Worm (Caenorhabditis elegans) whole organism, midembryonic: ENCODE measurements around the gene bath-41.
A peak's percentile ranks its signal among the peaks of the same experiment; 100 is the strongest.

ENCODE experiments used
- T22C8.4 ChIP-seq: fragments of 200-800 bp; sonication (Bioruptor generic); IDR thresholded peaks from 2 replicates; pipeline ENCODE4 v1.3.6; 2022; ENCODE audit warnings: missing genetic modification characterization, missing compliant biosample characterization
- cog-1 ChIP-seq: sonication (generic microtip); optimal IDR thresholded peaks from 2 replicates; lab custom pipeline; 2016; ENCODE audit warnings: missing genetic modification characterization, missing compliant biosample characterization
- flt-1 ChIP-seq: fragments of 200-800 bp; sonication (Bioruptor generic); IDR thresholded peaks from 2 replicates; pipeline ENCODE4 v1.3.6; 2022; ENCODE audit warnings: missing genetic modification characterization, missing compliant biosample characterization
- klf-2 ChIP-seq: fragments of 200-800 bp; sonication (Bioruptor generic); conservative IDR thresholded peaks from 2 replicates; pipeline ENCODE4 v1.3.6; 2022; ENCODE audit warnings: missing genetic modification reagents, missing genetic modification characterization, missing compliant biosample characterization
- med-1 ChIP-seq: sonication (generic microtip); optimal IDR thresholded peaks from 2 replicates; lab custom pipeline; 2017; ENCODE audit warnings: missing genetic modification characterization, mild to moderate bottlenecking, missing compliant biosample characterization, antibody characterized with exemption, missing genetic modification reagents; ENCODE audit not compliant: insufficient read depth
- ref-1 ChIP-seq: fragments of 200-800 bp; sonication (Bioruptor generic); conservative IDR thresholded peaks from 2 replicates; pipeline ENCODE4 v1.3.6; 2022; ENCODE audit warnings: missing genetic modification reagents, missing genetic modification characterization, missing compliant biosample characterization
- tab-1 ChIP-seq: fragments of 200-800 bp; sonication (Bioruptor generic); IDR thresholded peaks from 2 replicates; pipeline ENCODE4 v1.3.6; 2022; ENCODE audit warnings: missing genetic modification characterization, missing compliant biosample characterization
- ztf-23 ChIP-seq: fragments of 200-800 bp; sonication (Bioruptor generic); IDR thresholded peaks from 2 replicates; pipeline ENCODE4 v1.3.6; 2022; ENCODE audit warnings: missing genetic modification reagents, missing genetic modification characterization, missing compliant biosample characterization
- ztf-29 ChIP-seq: fragments of 200-800 bp; sonication (Bioruptor generic); IDR thresholded peaks from 2 replicates; pipeline ENCODE4 v1.3.6; 2022; ENCODE audit warnings: missing genetic modification reagents, missing genetic modification characterization, missing compliant biosample characterization

bath-41 gene

DNA sequence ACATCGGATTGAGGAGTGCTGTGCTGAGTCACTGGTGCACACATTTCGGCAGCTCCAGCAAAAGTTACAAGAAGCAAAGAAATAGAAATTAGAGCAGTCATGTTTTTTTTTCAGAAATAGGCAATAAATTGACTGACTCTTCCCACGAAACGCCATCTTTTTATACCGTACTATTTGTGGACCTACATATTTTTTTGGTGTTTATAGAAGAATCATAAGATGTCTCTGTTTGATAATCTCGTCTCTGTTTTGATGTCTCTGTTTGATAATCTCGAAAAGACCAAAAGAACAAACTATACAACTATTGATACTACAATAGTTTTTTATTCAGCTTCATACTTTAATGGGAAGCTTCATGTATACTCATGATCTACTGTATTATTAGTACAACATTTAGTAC, 12.4 kb upstream of the bath-41 start, which contains the start of gene Y102E9.3:
Gene Y102E9.3 (minus strand): TSS at position 101 of the 400 bp plus-strand sequence.
- TF ChIP-seq klf-2, result no peak
- no peak for TF ChIP-seq cog-1 (tag; lab: Kevin White, UChicago)
- TF ChIP-seq ztf-29 (GFP tag; lab: Robert Waterston, UW), result no peak
- TF ChIP-seq med-1 (GFP tag; lab: Kevin White, UChicago), result no peak
- no peak for TF ChIP-seq ztf-23 (GFP tag; lab: Robert Waterston, UW)
- no peak for TF ChIP-seq flt-1
- TF ChIP-seq ref-1, result no peak
- TF ChIP-seq T22C8.4, result no peak
- TF ChIP-seq tab-1, result no peak

DNA sequence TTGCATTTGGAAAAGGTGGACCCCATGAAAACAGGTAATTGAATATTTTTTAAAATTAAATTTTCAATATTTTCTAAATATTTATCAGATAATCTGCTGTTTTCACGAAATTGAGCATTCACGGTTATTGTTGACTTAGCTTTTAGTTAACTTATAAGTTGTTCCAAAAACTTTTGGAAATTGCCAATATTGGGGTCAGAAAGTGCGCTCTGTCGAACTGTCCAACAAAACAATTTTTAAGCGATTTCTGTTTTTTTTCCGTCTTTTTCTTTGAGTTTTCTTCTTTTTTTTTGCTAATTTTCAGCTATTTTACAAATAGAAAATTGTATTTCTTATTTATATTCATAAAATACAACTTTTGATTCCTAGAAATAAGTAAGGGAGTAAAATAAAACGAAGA, 9.2 kb upstream of the bath-41 start:
- TF ChIP-seq med-1 (GFP tag; lab: Kevin White, UChicago) (no peak), ztf-29 (GFP tag; lab: Robert Waterston, UW) (no peak), klf-2 (no peak), ztf-23 (GFP tag; lab: Robert Waterston, UW) (no peak), cog-1 (tag; lab: Kevin White, UChicago) (no peak), T22C8.4 (no peak), tab-1 (no peak), flt-1 (no peak)

DNA sequence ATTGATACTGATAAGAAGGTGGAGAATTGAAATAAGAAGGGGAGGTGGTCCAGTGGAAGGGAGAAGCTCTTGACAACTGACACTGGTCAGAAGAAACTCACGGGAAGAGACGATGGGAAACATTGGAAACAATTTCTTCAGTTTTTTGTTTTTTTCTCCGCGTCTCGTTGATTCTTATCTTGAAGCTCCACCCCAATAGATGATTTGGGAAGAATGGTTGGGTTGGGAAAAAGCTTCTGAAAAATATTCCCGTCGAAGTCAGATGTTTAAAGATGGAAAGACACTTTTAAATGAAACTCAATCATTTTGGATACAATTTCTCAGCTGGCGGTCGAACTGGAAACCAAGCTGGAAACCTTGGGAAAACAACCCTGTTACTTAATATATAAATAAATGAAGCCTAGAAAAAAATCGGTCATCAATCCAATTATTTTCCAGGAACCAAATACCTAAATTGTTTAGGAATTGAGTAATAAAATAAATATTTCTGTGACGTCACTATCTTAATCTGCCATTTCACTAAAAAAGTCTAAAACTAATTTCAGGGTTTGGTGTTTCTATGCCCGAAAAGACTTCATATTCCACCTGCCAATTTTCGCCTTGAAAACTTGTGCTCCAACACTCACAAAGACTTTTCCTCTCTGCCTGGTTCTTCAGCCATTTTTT, 8.3 kb upstream of the bath-41 start, which contains the start of the genes Y102E9.5 and odr-4:
Gene Y102E9.5 (minus strand): TSS at position 101 of the 666 bp plus-strand sequence.
Gene odr-4 (plus strand): TSS at position 616 of the 666 bp plus-strand sequence.
- TF ChIP-seq tab-1 (no peak), T22C8.4 (no peak), klf-2 (no peak), ztf-29 (GFP tag; lab: Robert Waterston, UW) (no peak), flt-1 (no peak), cog-1 (tag; lab: Kevin White, UChicago) (no peak), ztf-23 (GFP tag; lab: Robert Waterston, UW) (no peak), ref-1 (no peak), med-1 (GFP tag; lab: Kevin White, UChicago) (no peak)

DNA sequence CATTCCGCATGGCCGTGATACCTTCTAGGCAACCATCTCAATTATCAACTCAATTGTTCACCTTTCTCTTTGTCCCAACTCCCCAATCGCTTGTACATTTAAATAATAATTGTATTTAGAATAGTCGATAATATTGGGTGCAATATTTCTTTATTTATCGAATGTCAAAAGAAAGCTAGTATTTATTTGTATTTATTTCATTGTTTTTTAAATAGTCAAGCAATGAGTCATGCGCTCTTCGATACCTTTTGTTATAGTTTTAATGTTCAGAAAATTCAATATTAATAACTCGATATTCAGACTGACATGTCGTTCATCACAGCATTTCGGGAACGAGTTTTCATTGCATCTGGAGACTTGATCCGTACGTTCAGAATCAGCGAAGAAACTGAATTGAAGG, 3.4 kb upstream of the bath-41 start, which contains the start of gene wdr-4:
Gene wdr-4 (plus strand): TSS at position 301 of the 400 bp plus-strand sequence.
- TF ChIP-seq ref-1, result no peak
- no peak for TF ChIP-seq med-1 (GFP tag; lab: Kevin White, UChicago)
- no peak for TF ChIP-seq klf-2
- TF ChIP-seq ztf-23 (GFP tag; lab: Robert Waterston, UW), result no peak

DNA sequence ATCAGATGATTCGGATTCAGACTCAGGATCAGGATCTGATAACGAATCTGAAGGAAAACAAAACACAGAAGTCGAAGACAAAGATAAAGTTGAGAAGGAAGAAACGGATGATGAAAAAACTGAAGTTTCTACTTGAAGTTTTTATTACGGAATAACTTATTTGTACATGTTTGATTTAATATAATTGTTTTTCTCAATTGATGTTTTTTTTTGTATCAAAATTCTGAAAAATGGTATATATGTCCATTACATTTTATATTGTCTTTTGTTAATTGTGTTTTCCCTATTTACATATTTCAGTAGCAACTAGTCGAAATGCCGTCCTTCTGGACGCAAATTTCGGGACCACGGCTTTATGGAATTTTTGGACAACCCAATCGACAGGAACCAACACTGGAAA, 1.0 kb upstream of the bath-41 start, which contains the start of gene F37A4.1:
Gene F37A4.1 (plus strand): TSS at position 301 of the 400 bp plus-strand sequence.
- TF ChIP-seq T22C8.4, result no peak
- TF ChIP-seq tab-1, result no peak
- no peak for TF ChIP-seq cog-1 (tag; lab: Kevin White, UChicago)
- TF ChIP-seq ztf-23 (GFP tag; lab: Robert Waterston, UW), result no peak
- no peak for TF ChIP-seq ref-1
- no peak for TF ChIP-seq med-1 (GFP tag; lab: Kevin White, UChicago)
- TF ChIP-seq ztf-29 (GFP tag; lab: Robert Waterston, UW), result no peak
- TF ChIP-seq klf-2, result no peak
- TF ChIP-seq flt-1, result no peak

DNA sequence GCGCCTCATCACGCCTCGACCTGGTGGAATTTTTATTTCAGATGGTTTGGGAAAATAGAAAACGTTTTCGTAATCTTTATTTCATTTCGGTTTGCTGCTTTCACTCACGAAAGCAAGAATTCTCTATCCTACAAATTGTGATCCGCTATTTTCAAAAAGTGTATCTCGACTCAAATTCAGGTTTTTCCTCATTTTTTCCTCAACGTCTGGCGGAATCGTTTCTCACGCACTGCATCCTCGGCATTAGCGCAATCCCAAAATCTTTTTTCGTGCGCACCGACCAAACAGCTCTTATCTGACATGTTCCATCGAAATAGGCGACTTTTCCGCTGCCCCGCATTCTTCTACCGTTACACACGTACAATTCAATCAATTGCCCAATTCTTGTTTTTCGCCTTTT, 3.8 kb downstream of the bath-41 start, which contains the start of gene F37A4.3:
Gene F37A4.3 (plus strand): TSS at position 301 of the 400 bp plus-strand sequence.
- TF ChIP-seq flt-1 (no peak), cog-1 (tag; lab: Kevin White, UChicago) (no peak), tab-1 (no peak), T22C8.4 (no peak), ztf-29 (GFP tag; lab: Robert Waterston, UW) (no peak), med-1 (GFP tag; lab: Kevin White, UChicago) (no peak), ref-1 (no peak), klf-2 (no peak), ztf-23 (GFP tag; lab: Robert Waterston, UW) (no peak)

DNA sequence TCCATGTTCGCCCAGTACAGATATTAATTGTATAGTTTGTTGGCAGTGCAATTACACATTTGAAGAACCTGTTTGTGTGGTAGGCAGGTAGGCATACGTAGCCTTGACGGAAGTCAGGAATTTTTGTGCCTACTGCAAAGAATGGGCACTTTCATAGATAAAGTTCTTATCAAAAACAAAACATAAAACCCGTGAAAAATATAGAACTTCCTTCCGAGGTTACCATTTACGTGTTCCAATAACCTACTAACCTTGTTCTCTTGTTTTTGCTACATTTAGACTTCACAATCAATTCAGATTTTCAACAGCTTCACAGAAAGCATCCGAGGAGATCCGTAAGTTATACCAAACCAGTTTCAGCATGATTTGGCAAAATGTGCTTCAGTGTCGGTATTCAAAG, 8.8 kb downstream of the bath-41 start, which contains the start of gene F37A4.4:
Gene F37A4.4 (plus strand): TSS at position 301 of the 400 bp plus-strand sequence.
- no peak for TF ChIP-seq ztf-23 (GFP tag; lab: Robert Waterston, UW)
- no peak for TF ChIP-seq klf-2
- no peak for TF ChIP-seq ztf-29 (GFP tag; lab: Robert Waterston, UW)
- no peak for TF ChIP-seq flt-1
- no peak for TF ChIP-seq med-1 (GFP tag; lab: Kevin White, UChicago)
- no peak for TF ChIP-seq cog-1 (tag; lab: Kevin White, UChicago)
- no peak for TF ChIP-seq T22C8.4
- TF ChIP-seq tab-1, result no peak
- no peak for TF ChIP-seq ref-1

DNA sequence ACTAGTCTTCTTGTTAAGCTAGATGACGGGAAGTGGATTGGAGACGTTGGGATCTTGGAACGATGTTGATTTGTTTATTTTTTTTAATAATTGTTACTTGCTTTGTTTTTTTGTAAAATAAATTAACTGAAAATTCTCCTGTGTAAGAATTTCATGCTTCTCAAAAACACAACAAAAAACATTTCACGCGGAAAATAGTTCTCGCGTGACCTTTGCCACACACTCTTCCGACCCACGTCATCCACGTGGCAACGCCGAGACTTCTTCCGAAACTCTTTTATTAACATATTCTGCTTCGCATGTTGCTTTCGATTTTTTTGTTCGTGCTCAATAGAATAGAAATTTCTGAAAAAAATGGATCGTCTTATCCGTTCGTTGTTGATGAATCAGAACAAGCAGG, 10.5 kb downstream of the bath-41 start, which contains the start of gene F37A4.5:
Gene F37A4.5 (plus strand): TSS at position 301 of the 400 bp plus-strand sequence.
- TF ChIP-seq flt-1 (no peak), T22C8.4 (no peak), ztf-23 (GFP tag; lab: Robert Waterston, UW) (no peak), cog-1 (tag; lab: Kevin White, UChicago) (no peak), klf-2 (no peak), ztf-29 (GFP tag; lab: Robert Waterston, UW) (no peak), ref-1 (no peak), med-1 (GFP tag; lab: Kevin White, UChicago) (no peak), tab-1 (no peak)

DNA sequence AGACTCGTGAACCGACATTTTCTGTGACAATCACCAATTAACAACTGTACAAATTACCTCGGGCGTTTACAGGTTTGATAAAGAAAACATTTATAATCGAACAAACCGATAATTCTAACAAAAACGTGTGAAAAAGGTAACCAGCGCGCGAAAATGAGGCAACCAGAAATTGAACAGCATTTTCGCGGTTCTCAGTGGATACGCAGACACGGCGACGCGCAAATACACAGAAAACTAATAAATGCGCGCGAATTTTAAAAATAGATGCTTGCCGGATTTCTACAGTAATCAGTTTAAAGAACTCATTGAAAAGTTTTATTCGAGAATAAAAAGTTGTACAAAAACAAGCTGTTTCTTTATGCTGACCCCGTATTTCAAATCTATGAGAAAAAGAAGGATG, 12.1 kb downstream of the bath-41 start, which contains the start of gene isw-1:
Gene isw-1 (minus strand): TSS at position 118 of the 400 bp plus-strand sequence.
- TF ChIP-seq cog-1 (tag; lab: Kevin White, UChicago), result peak; percentile 56
- no peak for TF ChIP-seq ztf-23 (GFP tag; lab: Robert Waterston, UW)

DNA sequence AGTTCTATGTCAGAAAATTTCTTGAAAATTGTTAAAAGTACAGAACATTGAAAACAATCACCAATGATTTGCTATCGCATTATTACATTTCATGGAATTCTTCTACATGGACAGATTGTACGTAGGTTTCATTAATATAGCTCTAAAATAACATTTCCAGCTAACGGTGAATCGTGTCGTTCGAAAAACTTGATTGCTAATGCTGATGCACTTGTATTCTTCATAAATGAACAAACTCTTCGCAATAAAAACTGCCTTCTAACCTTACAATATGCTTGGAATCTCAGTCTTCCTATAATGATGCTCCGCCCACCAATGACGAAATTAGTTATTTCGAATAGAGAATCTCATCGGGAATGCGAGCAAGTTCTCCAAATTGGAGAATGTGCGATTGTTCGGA, 16.5 kb downstream of the bath-41 start, which contains the start of gene F37A4.6:
Gene F37A4.6 (plus strand): TSS at position 301 of the 400 bp plus-strand sequence.
- TF ChIP-seq ztf-29 (GFP tag; lab: Robert Waterston, UW), result no peak
- no peak for TF ChIP-seq cog-1 (tag; lab: Kevin White, UChicago)
- no peak for TF ChIP-seq tab-1
- TF ChIP-seq klf-2, result no peak
- TF ChIP-seq ztf-23 (GFP tag; lab: Robert Waterston, UW), result no peak
